Fruit fly (Drosophila melanogaster) whole organism, embryonic: ENCODE results near the gene CG12239.
A peak's percentile ranks its signal among the peaks of the same experiment; 100 is the strongest.

ENCODE experiments used
- Antp ChIP-seq: fragments of 200-800 bp; sonication (Bioruptor generic); optimal IDR thresholded peaks from 3 replicates; lab custom pipeline; 2016; ENCODE audit warnings: missing biosample characterization, missing genetic modification characterization
- Awh ChIP-seq: fragments of 200-800 bp; sonication (Bioruptor generic); IDR thresholded peaks from 2 replicates; pipeline ENCODE4, ENCODE4 v1.3.6; 2022; ENCODE audit warnings: missing biosample characterization, missing genetic modification characterization
- CG10274 ChIP-seq: fragments of 200-800 bp; sonication (Bioruptor generic); optimal IDR thresholded peaks from 3 replicates; lab custom pipeline; 2017; ENCODE audit warnings: missing biosample characterization, mild to moderate bottlenecking, missing genetic modification characterization
- CG10321 ChIP-seq: fragments of 200-800 bp; sonication (Bioruptor generic); IDR thresholded peaks from 2 replicates; pipeline ENCODE4 v1.3.6; 2022; ENCODE audit warnings: missing biosample characterization, missing genetic modification characterization
- CG10565 ChIP-seq: fragments of 200-800 bp; sonication (Bioruptor generic); optimal IDR thresholded peaks from 3 replicates; lab custom pipeline; 2016; ENCODE audit warnings: missing biosample characterization, mild to moderate bottlenecking, missing genetic modification characterization
- CG10979 ChIP-seq: fragments of 200-800 bp; sonication (Bioruptor generic); optimal IDR thresholded peaks from 2 replicates; lab custom pipeline; 2018; ENCODE audit warnings: missing biosample characterization, mild to moderate bottlenecking, missing genetic modification characterization, moderate library complexity
- CG13424 ChIP-seq: fragments of 200-800 bp; sonication (Bioruptor generic); optimal IDR thresholded peaks from 2 replicates; lab custom pipeline; 2019; ENCODE audit warnings: missing biosample characterization, mild to moderate bottlenecking, missing genetic modification characterization, moderate library complexity
- CG17829 ChIP-seq: fragments of 200-800 bp; optimal IDR thresholded peaks from 2 replicates; lab custom pipeline; 2019; ENCODE audit warnings: missing biosample characterization, mild to moderate bottlenecking, missing genetic modification characterization, moderate library complexity
- CG18262 ChIP-seq: fragments of 200-800 bp; optimal IDR thresholded peaks from 3 replicates; lab custom pipeline; 2019; ENCODE audit warnings: missing biosample characterization, mild to moderate bottlenecking, missing genetic modification characterization, moderate library complexity
- CG2120 ChIP-seq: fragments of 200-800 bp; sonication (Bioruptor generic); optimal IDR thresholded peaks from 3 replicates; lab custom pipeline; 2016; ENCODE audit warnings: missing biosample characterization, missing genetic modification characterization
- CG2129 ChIP-seq: fragments of 200-800 bp; sonication (Bioruptor generic); IDR thresholded peaks from 2 replicates; pipeline ENCODE4 v1.3.6; 2022; ENCODE audit warnings: missing biosample characterization, missing genetic modification characterization; ENCODE audit not compliant: partially characterized antibody
- CG5180 ChIP-seq: fragments of 200-800 bp; sonication (Bioruptor generic); optimal IDR thresholded peaks from 3 replicates; lab custom pipeline; 2017; ENCODE audit warnings: missing biosample characterization, missing genetic modification characterization, mild to moderate bottlenecking, moderate library complexity, missing genetic modification reagents
- CG5245 ChIP-seq: fragments of 200-800 bp; sonication (Bioruptor generic); optimal IDR thresholded peaks from 3 replicates; lab custom pipeline; 2016; ENCODE audit warnings: missing biosample characterization, missing genetic modification characterization
- CG6683 ChIP-seq: fragments of 200-800 bp; sonication (Bioruptor generic); optimal IDR thresholded peaks from 2 replicates; lab custom pipeline; 2017; ENCODE audit warnings: missing biosample characterization, mild to moderate bottlenecking, missing genetic modification characterization, missing genetic modification reagents
- CG6791 ChIP-seq: fragments of 200-800 bp; sonication (Bioruptor generic); IDR thresholded peaks from 3 replicates; pipeline ENCODE4 v1.3.6; 2022; ENCODE audit warnings: missing biosample characterization, missing genetic modification characterization; ENCODE audit not compliant: partially characterized antibody
- CG6813 ChIP-seq: fragments of 200-800 bp; sonication (Bioruptor generic); optimal IDR thresholded peaks from 2 replicates; lab custom pipeline; 2017; ENCODE audit warnings: missing biosample characterization, missing genetic modification characterization, mild to moderate bottlenecking, moderate library complexity, missing genetic modification reagents
- CG7271 ChIP-seq: fragments of 200-800 bp; sonication (Bioruptor generic); optimal IDR thresholded peaks from 2 replicates; lab custom pipeline; 2018; ENCODE audit warnings: missing biosample characterization, mild to moderate bottlenecking, missing genetic modification characterization, moderate library complexity
- CG7372 ChIP-seq: fragments of 200-800 bp; sonication (Bioruptor generic); IDR thresholded peaks from 2 replicates; pipeline ENCODE4 v1.3.6; 2022; ENCODE audit warnings: missing biosample characterization, missing genetic modification characterization
- CG8765 ChIP-seq: fragments of 200-800 bp; sonication (Bioruptor generic); IDR thresholded peaks from 2 replicates; pipeline ENCODE4 v1.3.6; 2022; ENCODE audit warnings: missing biosample characterization, missing genetic modification characterization
- Dad ChIP-seq: fragments of 200-800 bp; sonication (Bioruptor generic); optimal IDR thresholded peaks from 3 replicates; lab custom pipeline; 2016; ENCODE audit warnings: missing biosample characterization, missing genetic modification characterization
- HmgZ ChIP-seq: fragments of 200-800 bp; sonication (Bioruptor generic); optimal IDR thresholded peaks from 2 replicates; lab custom pipeline; 2018; ENCODE audit warnings: missing biosample characterization, mild to moderate bottlenecking, missing genetic modification characterization
- Lpt ChIP-seq: fragments of >200 bp; optimal IDR thresholded peaks from 2 replicates; lab custom pipeline; 2018; ENCODE audit warnings: missing biosample characterization, missing genetic modification characterization
- Max ChIP-seq: fragments of 200-800 bp; sonication (Bioruptor generic); optimal IDR thresholded peaks from 2 replicates; lab custom pipeline; 2016; ENCODE audit warnings: missing biosample characterization, mild to moderate bottlenecking, missing genetic modification characterization
- NC2α ChIP-seq: fragments of 200-800 bp; sonication (Bioruptor generic); optimal IDR thresholded peaks from 2 replicates; lab custom pipeline; 2016; ENCODE audit warnings: missing biosample characterization, missing genetic modification characterization
- Six4 ChIP-seq: fragments of 200-800 bp; sonication (Bioruptor generic); optimal IDR thresholded peaks from 2 replicates; lab custom pipeline; 2016; ENCODE audit warnings: missing biosample characterization, missing genetic modification characterization
- Tbp ChIP-seq: fragments of >200 bp; optimal IDR thresholded peaks from 2 replicates; lab custom pipeline; 2018; ENCODE audit warnings: missing biosample characterization, missing genetic modification characterization
- Xrp1 ChIP-seq: fragments of 200-800 bp; sonication (Bioruptor generic); IDR thresholded peaks from 2 replicates; pipeline ENCODE4 v1.3.6; 2022; ENCODE audit warnings: missing biosample characterization, missing genetic modification characterization
- aop ChIP-seq: fragments of 200-800 bp; sonication (Bioruptor generic); IDR thresholded peaks from 2 replicates; pipeline ENCODE4 v1.3.6; 2022; ENCODE audit warnings: missing biosample characterization, missing genetic modification characterization
- bsh ChIP-seq, 2 experiments: fragments of 200-800 bp; sonication (Bioruptor generic); optimal IDR thresholded peaks; 2 replicates each; lab custom pipeline; 2017 to 2018; ENCODE audit warnings: mild to moderate bottlenecking in 2 of 2, missing biosample characterization in 2 of 2, missing genetic modification characterization in 2 of 2, moderate library complexity in 1 of 2
- cato ChIP-seq: fragments of 200-800 bp; sonication (Bioruptor generic); optimal IDR thresholded peaks from 2 replicates; lab custom pipeline; 2016; ENCODE audit warnings: missing biosample characterization, missing genetic modification characterization, borderline replicate concordance
- cg ChIP-seq: fragments of 200-800 bp; sonication (Bioruptor generic); optimal IDR thresholded peaks from 3 replicates; lab custom pipeline; 2019; ENCODE audit warnings: missing biosample characterization, mild to moderate bottlenecking, missing genetic modification characterization, moderate library complexity
- chinmo ChIP-seq: fragments of 200-800 bp; sonication (Bioruptor generic); IDR thresholded peaks from 4 replicates; pipeline ENCODE4 v1.3.6; 2022; ENCODE audit warnings: missing biosample characterization, missing genetic modification characterization; ENCODE audit not compliant: partially characterized antibody
- chm ChIP-seq: fragments of 200-800 bp; sonication (Bioruptor generic); IDR thresholded peaks from 2 replicates; pipeline ENCODE4 v1.3.6; 2022; ENCODE audit warnings: missing biosample characterization, missing genetic modification characterization
- croc ChIP-seq: fragments of 200-800 bp; sonication (Bioruptor generic); conservative IDR thresholded peaks from 3 replicates; pipeline ENCODE4 v1.3.6; 2022; ENCODE audit warnings: missing biosample characterization, missing genetic modification characterization
- dimm ChIP-seq: fragments of 200-800 bp; sonication (Bioruptor generic); IDR thresholded peaks from 2 replicates; pipeline ENCODE4 v1.3.6; 2022; ENCODE audit warnings: missing biosample characterization, missing genetic modification characterization
- dpn ChIP-seq, 2 experiments: fragments of 200-800 bp; sonication (Bioruptor generic); optimal IDR thresholded peaks; 3 replicates each; lab custom pipeline; 2016; ENCODE audit warnings: missing biosample characterization in 2 of 2, missing genetic modification characterization in 2 of 2
- gfzf ChIP-seq: fragments of 200-800 bp; sonication (Bioruptor generic); optimal IDR thresholded peaks from 2 replicates; lab custom pipeline; 2016; ENCODE audit warnings: missing biosample characterization, mild to moderate bottlenecking, missing genetic modification characterization, moderate library complexity
- grau ChIP-seq: fragments of 200-800 bp; optimal IDR thresholded peaks from 3 replicates; lab custom pipeline; 2019; ENCODE audit warnings: missing biosample characterization, mild to moderate bottlenecking, missing genetic modification characterization, moderate library complexity
- hb ChIP-seq: fragments of 200-800 bp; sonication (Bioruptor generic); IDR thresholded peaks from 3 replicates; pipeline ENCODE4 v1.3.6; 2022; ENCODE audit warnings: missing biosample characterization, missing genetic modification characterization; ENCODE audit not compliant: partially characterized antibody
- jumu ChIP-seq: fragments of 200-800 bp; sonication (Bioruptor generic); optimal IDR thresholded peaks from 3 replicates; lab custom pipeline; 2016; ENCODE audit warnings: missing biosample characterization, missing genetic modification characterization
- knrl ChIP-seq: fragments of 200-800 bp; sonication (Bioruptor generic); IDR thresholded peaks from 3 replicates; pipeline ENCODE4 v1.3.6; 2022; ENCODE audit warnings: missing biosample characterization, missing genetic modification characterization; ENCODE audit not compliant: partially characterized antibody
- pan ChIP-seq, 4 experiments: fragments of >200 bp in 3 of 4; fragments of 200-800 bp in 1 of 4; sonication (Bioruptor generic) in 1 of 4; optimal IDR thresholded peaks in 3 of 4; IDR thresholded peaks in 1 of 4; 2 replicates each; pipeline versions ENCODE4 v1.3.6 to Lab custom; 2017 to 2022; ENCODE audit warnings: missing biosample characterization in 2 of 4, missing genetic modification characterization in 2 of 4, mixed read lengths in 1 of 4
- pho ChIP-seq: fragments of 200-800 bp; sonication (Bioruptor generic); optimal IDR thresholded peaks from 2 replicates; lab custom pipeline; 2016; ENCODE audit warnings: missing biosample characterization, missing genetic modification characterization
- psq ChIP-seq: fragments of 200-800 bp; sonication (Bioruptor generic); optimal IDR thresholded peaks from 2 replicates; lab custom pipeline; 2017; ENCODE audit warnings: missing biosample characterization, missing genetic modification characterization
- scrt ChIP-seq: fragments of 200-800 bp; sonication (Bioruptor generic); optimal IDR thresholded peaks from 2 replicates; lab custom pipeline; 2018; ENCODE audit warnings: missing biosample characterization, mild to moderate bottlenecking, missing genetic modification characterization, moderate library complexity
- seq ChIP-seq: fragments of 200-800 bp; sonication (Bioruptor generic); IDR thresholded peaks from 2 replicates; pipeline ENCODE4 v1.3.6; 2022; ENCODE audit warnings: missing biosample characterization, missing genetic modification characterization
- sqz ChIP-seq: fragments of 200-800 bp; sonication (Bioruptor generic); optimal IDR thresholded peaks from 3 replicates; lab custom pipeline; 2018; ENCODE audit warnings: missing biosample characterization, mild to moderate bottlenecking, missing genetic modification characterization
- usp ChIP-seq: fragments of >200 bp; optimal IDR thresholded peaks from 2 replicates; lab custom pipeline; 2017; ENCODE audit warnings: missing biosample characterization, missing genetic modification characterization
- wor ChIP-seq: fragments of 200-800 bp; sonication (Bioruptor generic); IDR thresholded peaks from 2 replicates; pipeline ENCODE4 v1.3.6; 2022; ENCODE audit warnings: missing biosample characterization, missing genetic modification characterization

Gene CG12239

dm6 chrX:5744992-5745732, 46.8 kb upstream of the CG12239 start (continued):
- TF ChIP-seq wor (GFP tag; lab: Robert Waterston, UW) (no peak), CG17829 (peak; percentile 11), CG6683 (GFP tag; lab: Kevin White, UChicago) (no peak), CG10979 (no peak), grau (tag; lab: Kevin White, UChicago) (peak; percentile 9), sqz (GFP tag; lab: Kevin White, UChicago) (no peak), Max (GFP tag; lab: Kevin White, UChicago) (no peak), CG2120 (GFP tag; lab: Kevin White, UChicago) (peak; percentile 66), CG6813 (GFP tag; lab: Kevin White, UChicago) (no peak), CG8765 (no peak), HmgZ (tag; lab: Kevin White, UChicago) (no peak), Xrp1 (GFP tag; lab: Robert Waterston, UW) (peak; percentile 39; the same call in 1 of the 2 replicates), CG5180 (GFP tag; lab: Kevin White, UChicago) (no peak), CG6791 (GFP tag; lab: Robert Waterston, UW) (peak; percentile 21; the same call in 2 of the 3 replicates), CG5245 (GFP tag; lab: Kevin White, UChicago) (no peak), pan (optimal IDR thresholded peaks at IDR 0.05; lab: Kevin White, UChicago) (no peak), pan (GFP tag; optimal IDR thresholded peaks at IDR 0.05 in 1 of 2, IDR thresholded peaks at IDR 0.05 in 1 of 2) (peak in 1 of 2 experiments; percentile 38), chm (GFP tag; lab: Robert Waterston, UW) (peak; percentile 71), NC2α (no peak), CG13424 (tag; lab: Kevin White, UChicago) (peak; percentile 43), dimm (no peak), knrl (GFP tag; lab: Robert Waterston, UW) (peak; percentile 69; the same call in 2 of the 3 replicates), croc (no peak), Awh (GFP tag; lab: Robert Waterston, UW) (no peak), CG18262 (peak; percentile 37), scrt (GFP tag; lab: Kevin White, UChicago) (no peak), Lpt (GFP tag; lab: Kevin White, UChicago) (no peak), hb (GFP tag; lab: Robert Waterston, UW) (no peak), usp (GFP tag; lab: Kevin White, UChicago) (no peak), Tbp (GFP tag; lab: Kevin White, UChicago) (no peak), gfzf (no peak), CG7372 (GFP tag; lab: Robert Waterston, UW) (no peak), Six4 (GFP tag; lab: Kevin White, UChicago) (no peak), psq (GFP tag; lab: Kevin White, UChicago) (no peak), aop (GFP tag; lab: Robert Waterston, UW) (no peak), chinmo (GFP tag; lab: Robert Waterston, UW) (no peak), pho (peak; percentile 33), Antp (GFP tag; lab: Kevin White, UChicago) (peak; percentile 31), seq (no peak; the same call in 1 of the 2 replicates), CG2129 (no peak), dpn (GFP tag; optimal IDR thresholded peaks at IDR 0.05; lab: Kevin White, UChicago) (peak in 1 of 2 experiments; percentile 4), jumu (GFP tag; lab: Kevin White, UChicago) (peak; percentile 17), bsh (GFP tag; optimal IDR thresholded peaks at IDR 0.05; lab: Kevin White, UChicago) (no peak), CG10565 (GFP tag; lab: Kevin White, UChicago) (no peak), cato (no peak), CG10274 (GFP tag; lab: Kevin White, UChicago) (no peak), Dad (GFP tag; lab: Kevin White, UChicago) (no peak), cg (no peak), CG7271 (tag; lab: Kevin White, UChicago) (no peak), CG10321 (GFP tag; lab: Robert Waterston, UW) (no peak)
